Worm (Caenorhabditis elegans) whole organism, L3 larva: ENCODE results near the gene asb-2.

Experiments used
- R02D3.7 ChIP-seq: fragments of 150-350 bp; optimal IDR thresholded peaks from 2 replicates; lab custom pipeline; 2014; ENCODE audit warnings: missing biosample characterization, missing genetic modification characterization
- ZK546.5 ChIP-seq: sonication (generic microtip); optimal IDR thresholded peaks from 2 replicates; lab custom pipeline; 2017; ENCODE audit warnings: missing biosample characterization, missing genetic modification characterization
- aly-2 ChIP-seq: fragments of 150-350 bp; optimal IDR thresholded peaks from 2 replicates; lab custom pipeline; 2014; ENCODE audit warnings: missing biosample characterization, missing genetic modification characterization
- ceh-16 ChIP-seq: sonication (generic microtip); optimal IDR thresholded peaks from 2 replicates; lab custom pipeline; 2017; ENCODE audit warnings: missing biosample characterization, missing genetic modification characterization
- ceh-28 ChIP-seq: fragments of 150-350 bp; optimal IDR thresholded peaks from 2 replicates; lab custom pipeline; 2014; ENCODE audit warnings: missing biosample characterization, missing genetic modification reagents, missing genetic modification characterization
- ceh-9 ChIP-seq: sonication (generic microtip); optimal IDR thresholded peaks from 2 replicates; lab custom pipeline; 2018; ENCODE audit warnings: missing biosample characterization, missing genetic modification characterization
- daf-12 ChIP-seq: fragments of 150-350 bp; optimal IDR thresholded peaks from 2 replicates; lab custom pipeline; 2014; ENCODE audit warnings: missing biosample characterization, missing genetic modification reagents, missing genetic modification characterization
- egl-27 ChIP-seq: sonication (generic microtip); optimal IDR thresholded peaks from 4 replicates; lab custom pipeline; 2017; ENCODE audit warnings: missing biosample characterization, missing genetic modification reagents, missing genetic modification characterization
- egl-5 ChIP-seq: fragments of 150-350 bp; optimal IDR thresholded peaks from 2 replicates; lab custom pipeline; 2017; ENCODE audit warnings: missing biosample characterization, missing genetic modification reagents, missing genetic modification characterization, inconsistent platforms
- elt-2 ChIP-seq: sonication (generic microtip); optimal IDR thresholded peaks from 2 replicates; lab custom pipeline; 2016; ENCODE audit warnings: missing genetic modification reagents, mild to moderate bottlenecking, missing genetic modification characterization, missing compliant biosample characterization
- eor-1 ChIP-seq, 2 experiments: fragments of 150-350 bp; optimal IDR thresholded peaks; 2 replicates each; lab custom pipeline; 2014 to 2018; ENCODE audit warnings: missing biosample characterization in 2 of 2, missing genetic modification characterization in 2 of 2
- fkh-10 ChIP-seq: sonication (generic microtip); optimal IDR thresholded peaks from 2 replicates; lab custom pipeline; 2017; ENCODE audit warnings: missing biosample characterization, missing genetic modification reagents, missing genetic modification characterization
- fkh-2 ChIP-seq: fragments of 150-350 bp; optimal IDR thresholded peaks from 2 replicates; lab custom pipeline; 2014; ENCODE audit warnings: missing biosample characterization, missing genetic modification reagents, missing genetic modification characterization
- fos-1 ChIP-seq: fragments of 150-350 bp; optimal IDR thresholded peaks from 2 replicates; lab custom pipeline; 2014; ENCODE audit warnings: missing biosample characterization, missing genetic modification characterization
- hmg-11 ChIP-seq: sonication (generic microtip); optimal IDR thresholded peaks from 2 replicates; lab custom pipeline; 2016; ENCODE audit warnings: missing genetic modification characterization, missing compliant biosample characterization
- jun-1 ChIP-seq: fragments of 150-350 bp; optimal IDR thresholded peaks from 2 replicates; lab custom pipeline; 2014; ENCODE audit warnings: missing biosample characterization, missing genetic modification reagents, missing genetic modification characterization
- lin-39 ChIP-seq: fragments of 150-350 bp; optimal IDR thresholded peaks from 2 replicates; lab custom pipeline; 2018; ENCODE audit warnings: missing biosample characterization, missing genetic modification reagents, missing genetic modification characterization
- lsy-12 ChIP-seq: sonication (generic microtip); optimal IDR thresholded peaks from 2 replicates; lab custom pipeline; 2016; ENCODE audit warnings: mild to moderate bottlenecking, missing genetic modification characterization, missing compliant biosample characterization
- mdl-1 ChIP-seq: fragments of 150-350 bp; optimal IDR thresholded peaks from 2 replicates; lab custom pipeline; 2014; ENCODE audit warnings: missing biosample characterization, missing genetic modification characterization
- nfya-1 ChIP-seq: sonication (generic microtip); optimal IDR thresholded peaks from 2 replicates; lab custom pipeline; 2017; ENCODE audit warnings: missing genetic modification characterization, mild to moderate bottlenecking, missing compliant biosample characterization, antibody characterized with exemption, moderate library complexity; ENCODE audit not compliant: insufficient read depth
- nhr-11 ChIP-seq: fragments of 150-350 bp; optimal IDR thresholded peaks from 2 replicates; lab custom pipeline; 2014; ENCODE audit warnings: missing biosample characterization, missing genetic modification characterization
- nhr-25 ChIP-seq: sonication (generic microtip); optimal IDR thresholded peaks from 2 replicates; lab custom pipeline; 2017; ENCODE audit warnings: missing biosample characterization, missing genetic modification characterization
- nhr-43 ChIP-seq: sonication (generic microtip); optimal IDR thresholded peaks from 2 replicates; lab custom pipeline; 2016; ENCODE audit warnings: mild to moderate bottlenecking, missing genetic modification characterization, missing compliant biosample characterization; ENCODE audit not compliant: poor library complexity, severe bottlenecking
- nhr-67 ChIP-seq: fragments of 150-350 bp; optimal IDR thresholded peaks from 2 replicates; lab custom pipeline; 2014; ENCODE audit warnings: missing biosample characterization, missing genetic modification characterization
- nhr-76 ChIP-seq: fragments of 150-350 bp; sonication (generic microtip); optimal IDR thresholded peaks from 5 replicates; lab custom pipeline; 2014; ENCODE audit warnings: missing biosample characterization, missing genetic modification characterization
- nhr-77 ChIP-seq: fragments of 150-350 bp; optimal IDR thresholded peaks from 2 replicates; lab custom pipeline; 2014; ENCODE audit warnings: missing biosample characterization, missing genetic modification characterization
- pha-4 ChIP-seq: fragments of 150-350 bp; optimal IDR thresholded peaks from 2 replicates; lab custom pipeline; 2014; ENCODE audit warnings: missing biosample characterization, missing genetic modification reagents, missing genetic modification characterization
- pqm-1 ChIP-seq: fragments of 150-350 bp; optimal IDR thresholded peaks from 2 replicates; lab custom pipeline; 2017; ENCODE audit warnings: missing biosample characterization, missing genetic modification characterization, inconsistent platforms
- skn-1 ChIP-seq: fragments of 150-350 bp; optimal IDR thresholded peaks from 2 replicates; lab custom pipeline; 2014; ENCODE audit warnings: missing biosample characterization, missing genetic modification characterization
- snpc-4 ChIP-seq: fragments of 150-350 bp; optimal IDR thresholded peaks from 2 replicates; lab custom pipeline; 2014; ENCODE audit warnings: missing biosample characterization, missing genetic modification characterization
- tbx-2 ChIP-seq: sonication (generic microtip); optimal IDR thresholded peaks from 2 replicates; lab custom pipeline; 2016; ENCODE audit warnings: mild to moderate bottlenecking, missing genetic modification characterization, missing compliant biosample characterization
- unc-62 ChIP-seq: fragments of 150-350 bp; sonication (generic microtip); optimal IDR thresholded peaks from 4 replicates; lab custom pipeline; 2014; ENCODE audit warnings: missing biosample characterization, missing genetic modification reagents, missing genetic modification characterization
- zag-1 ChIP-seq: fragments of 150-350 bp; optimal IDR thresholded peaks from 2 replicates; lab custom pipeline; 2014; ENCODE audit warnings: missing biosample characterization, missing genetic modification characterization
- ztf-11 ChIP-seq: fragments of 150-350 bp; optimal IDR thresholded peaks from 2 replicates; lab custom pipeline; 2014; ENCODE audit warnings: missing biosample characterization, missing genetic modification characterization
- ztf-4 ChIP-seq: fragments of 150-350 bp; optimal IDR thresholded peaks from 2 replicates; lab custom pipeline; 2014; ENCODE audit warnings: missing biosample characterization, missing genetic modification characterization

Gene asb-2

DNA sequence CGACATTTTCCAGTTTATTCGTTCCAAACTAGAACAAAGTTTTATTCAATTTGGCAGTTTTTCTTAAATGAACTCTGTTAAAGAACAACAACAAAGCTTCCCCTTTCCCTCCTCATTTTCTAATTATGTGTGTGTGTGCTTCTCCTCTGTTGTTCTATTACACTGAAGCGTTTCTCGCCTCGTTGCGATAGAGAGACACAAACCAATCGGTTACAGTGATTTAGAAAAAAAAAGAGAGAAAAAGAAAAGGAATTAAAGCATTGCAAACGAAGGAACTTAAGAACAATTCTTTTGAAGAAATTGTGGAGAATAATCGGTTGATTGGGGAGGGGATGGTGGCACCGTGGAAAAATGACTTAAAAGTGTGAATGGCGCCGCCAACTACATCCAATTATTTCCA is 32.0 kb upstream of the asb-2 start, which contains the start of gene cest-26:
Gene cest-26 (minus strand): TSS at position 101 of the 400 bp plus-strand sequence.
- no peak for TF ChIP-seq nfya-1 (tag; lab: Kevin White, UChicago)
- TF ChIP-seq skn-1 (tag; lab: Kevin White, UChicago) = no peak
- peak; percentile 0 for TF ChIP-seq elt-2 (tag; lab: Kevin White, UChicago)
- TF ChIP-seq snpc-4 = no peak
- no peak for TF ChIP-seq fkh-10

DNA sequence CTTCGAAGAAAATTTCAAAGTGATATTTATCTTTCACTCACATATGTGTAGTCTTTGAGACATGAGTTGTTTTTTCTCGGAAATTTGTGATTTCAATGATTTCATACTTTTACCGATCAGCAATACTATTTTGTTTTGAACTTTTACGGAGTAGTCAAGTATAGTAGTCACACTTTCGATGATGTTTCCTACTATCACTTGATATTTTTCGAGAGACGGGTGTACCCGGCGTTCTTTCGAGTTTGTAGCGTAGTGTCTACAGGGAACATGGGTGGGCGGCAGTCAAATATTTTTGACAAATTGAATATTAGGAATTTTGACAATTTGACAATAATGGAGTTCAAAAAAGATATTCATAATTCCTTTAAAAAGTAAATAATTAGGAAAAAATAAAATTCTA is 30.7 kb upstream of the asb-2 start:
- TF ChIP-seq mdl-1 (tag; lab: Kevin White, UChicago) (no peak), aly-2 (tag; lab: Kevin White, UChicago) (no peak), lsy-12 (tag; lab: Kevin White, UChicago) (no peak), nhr-11 (no peak)

ce11 chrX:4439616-4440015 is 29.9 kb upstream of the asb-2 start:
- TF ChIP-seq nhr-25 (tag; lab: Kevin White, UChicago) (no peak), pha-4 (peak; percentile 94)

- TF ChIP-seq egl-27 (no peak), fkh-10 (no peak), zag-1 (tag; lab: Kevin White, UChicago) (no peak), lsy-12 (tag; lab: Kevin White, UChicago) (no peak), jun-1 (tag; lab: Kevin White, UChicago) (no peak), nhr-67 (tag; lab: Kevin White, UChicago) (no peak), tbx-2 (tag; lab: Kevin White, UChicago) (no peak), R02D3.7 (tag; lab: Kevin White, UChicago) (no peak), ceh-9 (tag; lab: Kevin White, UChicago) (no peak)
Observed at ce11 chrX:4440641-4441040, 28.9 kb upstream of the asb-2 start, which contains the start of gene F15A8.1. Gene F15A8.1, plus strand, starts transcription at chrX:4440941.

DNA sequence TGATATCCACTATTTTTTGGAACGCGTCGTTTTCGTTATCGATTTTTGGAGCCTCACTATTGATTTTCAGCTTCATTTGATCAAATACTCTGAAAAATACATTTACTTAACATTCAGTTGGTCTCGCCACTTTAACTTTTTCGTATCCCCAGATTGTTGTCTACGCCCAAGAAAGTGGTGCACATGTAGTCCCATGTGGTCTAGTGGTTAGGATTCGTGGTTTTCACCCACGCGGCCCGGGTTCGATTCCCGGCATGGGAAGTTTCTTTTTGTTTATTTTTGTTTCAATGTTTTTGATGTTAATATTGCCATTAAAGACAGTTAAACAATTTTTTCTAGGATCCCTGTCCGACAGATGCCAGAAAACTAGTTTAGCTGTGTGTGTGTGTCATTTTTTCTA is 25.5 kb upstream of the asb-2 start:
- no peak for TF ChIP-seq ztf-11 (tag; lab: Kevin White, UChicago)
- TF ChIP-seq unc-62 = no peak
- TF ChIP-seq jun-1 (tag; lab: Kevin White, UChicago) = peak; percentile 51
- TF ChIP-seq nhr-25 (tag; lab: Kevin White, UChicago) = peak; percentile 18
- no peak for TF ChIP-seq fkh-2 (tag; lab: Kevin White, UChicago)
- TF ChIP-seq nfya-1 (tag; lab: Kevin White, UChicago) = peak; percentile 43
- no peak for TF ChIP-seq egl-5 (tag; lab: Kevin White, UChicago)
- TF ChIP-seq egl-27 = no peak
- peak; percentile 54 for TF ChIP-seq hmg-11 (tag; lab: Kevin White, UChicago)
- TF ChIP-seq nhr-43 (tag; lab: Kevin White, UChicago) = peak; percentile 12
- TF ChIP-seq ceh-16 = no peak
- TF ChIP-seq nhr-76 (tag; lab: Kevin White, UChicago) = peak; percentile 23
- TF ChIP-seq tbx-2 (tag; lab: Kevin White, UChicago) = no peak
- TF ChIP-seq lin-39 (tag; lab: Kevin White, UChicago) = no peak
- no peak for TF ChIP-seq ZK546.5 (tag; lab: Kevin White, UChicago)
- no peak for TF ChIP-seq ztf-4
- TF ChIP-seq ceh-28 (tag; lab: Kevin White, UChicago) = peak; percentile 17
- peak; percentile 7 for TF ChIP-seq pqm-1
- no peak for TF ChIP-seq eor-1 (tag; optimal IDR thresholded peaks at IDR 0.05; lab: Kevin White, UChicago)
- TF ChIP-seq mdl-1 (tag; lab: Kevin White, UChicago) = peak; percentile 6
- TF ChIP-seq nhr-67 (tag; lab: Kevin White, UChicago) = no peak
- no peak for TF ChIP-seq ceh-9 (tag; lab: Kevin White, UChicago)
- TF ChIP-seq nhr-77 = no peak
- peak; percentile 8 for TF ChIP-seq elt-2 (tag; lab: Kevin White, UChicago)
- peak; percentile 24 for TF ChIP-seq pha-4
- TF ChIP-seq fos-1 = no peak
- TF ChIP-seq nhr-11 = peak; percentile 12
- no peak for TF ChIP-seq daf-12 (tag; lab: Kevin White, UChicago)
- TF ChIP-seq, all 47 proteins: peak for 12
